Fruit fly (Drosophila melanogaster): ENCODE measurements around the gene Ost48.

Ost48 gene

DNA sequence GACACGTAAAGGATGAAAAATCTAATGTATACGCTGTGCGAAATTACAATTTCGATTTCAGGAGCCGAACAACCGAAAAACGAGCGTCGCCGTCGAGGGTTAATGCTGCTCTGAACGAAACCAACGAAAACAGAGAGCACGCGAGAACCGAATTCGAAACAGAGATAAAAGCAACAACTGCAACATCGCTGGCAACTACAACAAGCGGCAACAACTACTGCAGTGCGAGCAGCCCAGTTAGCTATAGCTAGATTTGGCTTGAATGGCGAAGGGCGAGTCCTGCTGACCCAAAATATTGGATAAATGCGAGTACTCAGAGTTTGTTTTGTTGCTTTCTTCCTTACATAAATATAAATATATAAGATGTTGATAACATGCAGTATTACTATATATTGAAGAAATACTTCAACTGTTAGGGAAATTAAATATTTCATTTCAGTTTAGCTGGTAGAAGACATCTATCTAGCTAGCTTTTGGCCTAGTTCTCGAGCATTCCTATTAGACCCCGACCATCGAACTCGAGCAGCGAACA, 23.3 kb downstream of the Ost48 start, which contains the start of gene fend (continued):
- no peak for TF ChIP-seq CG33213 (GFP tag; optimal IDR thresholded peaks at IDR 0.05)
- TF ChIP-seq CG12299 (tag; optimal IDR thresholded peaks at IDR 0.05): peak; percentile 25
- peak; percentile 7 to 53 for TF ChIP-seq Hr51 (GFP tag; optimal IDR thresholded peaks at IDR 0.05)
- TF ChIP-seq Vsx1 (GFP tag; optimal IDR thresholded peaks at IDR 0.05): no peak
- no peak for TF ChIP-seq lbe (GFP tag; optimal IDR thresholded peaks at IDR 0.05)
- TF ChIP-seq CG13894 (tag; optimal IDR thresholded peaks at IDR 0.05): peak; percentile 25
- no peak for TF ChIP-seq CG16813 (GFP tag; IDR thresholded peaks at IDR 0.05; ENCODE audit: partially characterized antibody)
- TF ChIP-seq abd-A (tag; optimal IDR thresholded peaks at IDR 0.05): peak; percentile 9
- TF ChIP-seq hb (GFP tag; IDR thresholded peaks at IDR 0.05; ENCODE audit: partially characterized antibody): no peak
- TF ChIP-seq nmo (GFP tag; optimal IDR thresholded peaks at IDR 0.05): peak; percentile 43
- TF ChIP-seq MBD-R2 (GFP tag; IDR thresholded peaks at IDR 0.05): no peak
- peak; percentile 61 for TF ChIP-seq grau (tag; optimal IDR thresholded peaks at IDR 0.05)
- no peak for TF ChIP-seq BtbVII (GFP tag; optimal IDR thresholded peaks at IDR 0.05)
- no peak for TF ChIP-seq NC2β (GFP tag; optimal IDR thresholded peaks at IDR 0.05)
- no peak for TF ChIP-seq CG16863 (GFP tag; optimal IDR thresholded peaks at IDR 0.05)
- no peak for TF ChIP-seq ham (GFP tag; IDR thresholded peaks at IDR 0.05)
- TF ChIP-seq CG1647 (GFP tag; optimal IDR thresholded peaks at IDR 0.05): no peak
- no peak for TF ChIP-seq bowl (GFP tag; IDR thresholded peaks at IDR 0.05)
- TF ChIP-seq lmd (GFP tag; IDR thresholded peaks at IDR 0.05): peak; percentile 29; the same call in 1 of the 2 replicates
- peak; percentile 48 for TF ChIP-seq CG2712 (tag; optimal IDR thresholded peaks at IDR 0.05)
- no peak for TF ChIP-seq al (GFP tag; IDR thresholded peaks at IDR 0.05)
- TF ChIP-seq CG6813 (GFP tag; optimal IDR thresholded peaks at IDR 0.05): no peak
- no peak for TF ChIP-seq Ravus (GFP tag; IDR thresholded peaks at IDR 0.05)
- no peak for TF ChIP-seq Poxn (GFP tag; IDR thresholded peaks at IDR 0.05)
- TF ChIP-seq jigr1 (GFP tag; IDR thresholded peaks at IDR 0.05): no peak
- peak; percentile 58 for TF ChIP-seq CG13296 (GFP tag; optimal IDR thresholded peaks at IDR 0.05)
- TF ChIP-seq repo (GFP tag; optimal IDR thresholded peaks at IDR 0.05): no peak
- TF ChIP-seq Spps (tag; optimal IDR thresholded peaks at IDR 0.05): no peak
- peak; percentile 44 for TF ChIP-seq Max (GFP tag; optimal IDR thresholded peaks at IDR 0.05)
- no peak for TF ChIP-seq CG15073 (GFP tag; optimal IDR thresholded peaks at IDR 0.05)
- TF ChIP-seq lola (GFP tag; optimal IDR thresholded peaks at IDR 0.05): peak in 1 of 3 experiments; percentile 47
- TF ChIP-seq jing (GFP tag; optimal IDR thresholded peaks at IDR 0.05): no peak
- no peak for TF ChIP-seq CG9876 (GFP tag; optimal IDR thresholded peaks at IDR 0.05)
- peak; percentile 33; the same call in 2 of the 3 replicates for TF ChIP-seq Aef1 (GFP tag; IDR thresholded peaks at IDR 0.05)
- TF ChIP-seq CG14014 (GFP tag; IDR thresholded peaks at IDR 0.05): no peak
- TF ChIP-seq ro (GFP tag; IDR thresholded peaks at IDR 0.05): no peak
- TF ChIP-seq gcm (GFP tag; optimal IDR thresholded peaks at IDR 0.05): peak; percentile 12
- no peak for TF ChIP-seq gfzf (GFP tag; optimal IDR thresholded peaks at IDR 0.05)
- no peak for TF ChIP-seq zen2 (GFP tag; IDR thresholded peaks at IDR 0.05; ENCODE audit: partially characterized antibody)
- TF ChIP-seq dmrt99B (tag; optimal IDR thresholded peaks at IDR 0.05): peak; percentile 53
- TF ChIP-seq CG43689 (GFP tag; IDR thresholded peaks at IDR 0.05): no peak
- TF ChIP-seq CG2678 (tag; optimal IDR thresholded peaks at IDR 0.05): peak; percentile 67
- TF ChIP-seq CG14441 (GFP tag; IDR thresholded peaks at IDR 0.05): no peak
- TF ChIP-seq Hand (GFP tag; optimal IDR thresholded peaks at IDR 0.05): peak; percentile 0
- TF ChIP-seq CG8924 (tag; optimal IDR thresholded peaks at IDR 0.05): peak; percentile 54
- no peak for TF ChIP-seq Fer3 (tag; optimal IDR thresholded peaks at IDR 0.05)
- no peak for TF ChIP-seq Awh (GFP tag; IDR thresholded peaks at IDR 0.05)
- TF ChIP-seq CG12236 (GFP tag; optimal IDR thresholded peaks at IDR 0.05): no peak
- peak; percentile 6 for TF ChIP-seq Sox102F (GFP tag; optimal IDR thresholded peaks at IDR 0.05)
- TF ChIP-seq Deaf1 (tag; optimal IDR thresholded peaks at IDR 0.05): peak; percentile 68
